Worm (Caenorhabditis elegans) whole organism, L3 larva: Measurements from ENCODE around the gene prx-14.
A peak's percentile ranks its signal among the peaks of the same experiment; 100 is the strongest.

Experiments used
- R02D3.7 ChIP-seq: fragments of 150-350 bp; optimal IDR thresholded peaks from 2 replicates; lab custom pipeline; 2014; ENCODE audit warnings: missing biosample characterization, missing genetic modification characterization
- ZK546.5 ChIP-seq: sonication (generic microtip); optimal IDR thresholded peaks from 2 replicates; lab custom pipeline; 2017; ENCODE audit warnings: missing biosample characterization, missing genetic modification characterization
- aly-2 ChIP-seq: fragments of 150-350 bp; optimal IDR thresholded peaks from 2 replicates; lab custom pipeline; 2014; ENCODE audit warnings: missing biosample characterization, missing genetic modification characterization
- ama-1 ChIP-seq: fragments of 150-350 bp; optimal IDR thresholded peaks from 2 replicates; lab custom pipeline; 2018
- ceh-28 ChIP-seq: fragments of 150-350 bp; optimal IDR thresholded peaks from 2 replicates; lab custom pipeline; 2014; ENCODE audit warnings: missing biosample characterization, missing genetic modification reagents, missing genetic modification characterization
- ceh-82 ChIP-seq: fragments of 150-350 bp; optimal IDR thresholded peaks from 2 replicates; lab custom pipeline; 2014; ENCODE audit warnings: missing biosample characterization, missing genetic modification characterization
- daf-12 ChIP-seq: fragments of 150-350 bp; optimal IDR thresholded peaks from 2 replicates; lab custom pipeline; 2014; ENCODE audit warnings: missing biosample characterization, missing genetic modification reagents, missing genetic modification characterization
- egl-27 ChIP-seq: sonication (generic microtip); optimal IDR thresholded peaks from 4 replicates; lab custom pipeline; 2017; ENCODE audit warnings: missing biosample characterization, missing genetic modification reagents, missing genetic modification characterization
- egl-5 ChIP-seq: fragments of 150-350 bp; optimal IDR thresholded peaks from 2 replicates; lab custom pipeline; 2017; ENCODE audit warnings: missing biosample characterization, missing genetic modification reagents, missing genetic modification characterization, inconsistent platforms
- elt-1 ChIP-seq: fragments of 150-350 bp; optimal IDR thresholded peaks from 2 replicates; lab custom pipeline; 2014; ENCODE audit warnings: missing biosample characterization, missing genetic modification characterization
- elt-2 ChIP-seq: sonication (generic microtip); optimal IDR thresholded peaks from 2 replicates; lab custom pipeline; 2016; ENCODE audit warnings: missing genetic modification reagents, mild to moderate bottlenecking, missing genetic modification characterization, missing compliant biosample characterization
- elt-3 ChIP-seq, 3 experiments: fragments of 150-350 bp in 1 of 3; sonication (generic microtip) in 2 of 3; optimal IDR thresholded peaks; 2 replicates in 2 of 3; 4 replicates in 1 of 3; lab custom pipeline; 2014 to 2017; ENCODE audit warnings: missing biosample characterization in 3 of 3, missing genetic modification characterization in 3 of 3
- eor-1 ChIP-seq, 2 experiments: fragments of 150-350 bp; optimal IDR thresholded peaks; 2 replicates each; lab custom pipeline; 2014 to 2018; ENCODE audit warnings: missing biosample characterization in 2 of 2, missing genetic modification characterization in 2 of 2
- fkh-10 ChIP-seq: sonication (generic microtip); optimal IDR thresholded peaks from 2 replicates; lab custom pipeline; 2017; ENCODE audit warnings: missing biosample characterization, missing genetic modification reagents, missing genetic modification characterization
- fkh-2 ChIP-seq: fragments of 150-350 bp; optimal IDR thresholded peaks from 2 replicates; lab custom pipeline; 2014; ENCODE audit warnings: missing biosample characterization, missing genetic modification reagents, missing genetic modification characterization
- fos-1 ChIP-seq: fragments of 150-350 bp; optimal IDR thresholded peaks from 2 replicates; lab custom pipeline; 2014; ENCODE audit warnings: missing biosample characterization, missing genetic modification characterization
- hmg-11 ChIP-seq: sonication (generic microtip); optimal IDR thresholded peaks from 2 replicates; lab custom pipeline; 2016; ENCODE audit warnings: missing genetic modification characterization, missing compliant biosample characterization
- jun-1 ChIP-seq: fragments of 150-350 bp; optimal IDR thresholded peaks from 2 replicates; lab custom pipeline; 2014; ENCODE audit warnings: missing biosample characterization, missing genetic modification reagents, missing genetic modification characterization
- lin-15B ChIP-seq: fragments of 150-350 bp; optimal IDR thresholded peaks from 2 replicates; lab custom pipeline; 2014; ENCODE audit warnings: missing biosample characterization, missing genetic modification characterization
- lin-39 ChIP-seq: fragments of 150-350 bp; optimal IDR thresholded peaks from 2 replicates; lab custom pipeline; 2018; ENCODE audit warnings: missing biosample characterization, missing genetic modification reagents, missing genetic modification characterization
- lsy-12 ChIP-seq: sonication (generic microtip); optimal IDR thresholded peaks from 2 replicates; lab custom pipeline; 2016; ENCODE audit warnings: mild to moderate bottlenecking, missing genetic modification characterization, missing compliant biosample characterization
- mdl-1 ChIP-seq: fragments of 150-350 bp; optimal IDR thresholded peaks from 2 replicates; lab custom pipeline; 2014; ENCODE audit warnings: missing biosample characterization, missing genetic modification characterization
- mml-1 ChIP-seq: fragments of 150-350 bp; sonication (generic microtip); optimal IDR thresholded peaks from 3 replicates; lab custom pipeline; 2014; ENCODE audit warnings: missing biosample characterization, missing genetic modification characterization
- nfya-1 ChIP-seq: sonication (generic microtip); optimal IDR thresholded peaks from 2 replicates; lab custom pipeline; 2017; ENCODE audit warnings: missing genetic modification characterization, mild to moderate bottlenecking, missing compliant biosample characterization, antibody characterized with exemption, moderate library complexity; ENCODE audit not compliant: insufficient read depth
- nhr-11 ChIP-seq: fragments of 150-350 bp; optimal IDR thresholded peaks from 2 replicates; lab custom pipeline; 2014; ENCODE audit warnings: missing biosample characterization, missing genetic modification characterization
- nhr-12 ChIP-seq: fragments of 150-350 bp; optimal IDR thresholded peaks from 2 replicates; lab custom pipeline; 2014; ENCODE audit warnings: missing biosample characterization, missing genetic modification characterization
- nhr-23 ChIP-seq: fragments of 150-350 bp; optimal IDR thresholded peaks from 2 replicates; lab custom pipeline; 2014; ENCODE audit warnings: missing biosample characterization, missing genetic modification reagents, missing genetic modification characterization
- nhr-25 ChIP-seq: sonication (generic microtip); optimal IDR thresholded peaks from 2 replicates; lab custom pipeline; 2017; ENCODE audit warnings: missing biosample characterization, missing genetic modification characterization
- nhr-28 ChIP-seq: fragments of 150-350 bp; optimal IDR thresholded peaks from 2 replicates; lab custom pipeline; 2014; ENCODE audit warnings: missing biosample characterization, missing genetic modification characterization
- nhr-43 ChIP-seq: sonication (generic microtip); optimal IDR thresholded peaks from 2 replicates; lab custom pipeline; 2016; ENCODE audit warnings: mild to moderate bottlenecking, missing genetic modification characterization, missing compliant biosample characterization; ENCODE audit not compliant: poor library complexity, severe bottlenecking
- nhr-77 ChIP-seq: fragments of 150-350 bp; optimal IDR thresholded peaks from 2 replicates; lab custom pipeline; 2014; ENCODE audit warnings: missing biosample characterization, missing genetic modification characterization
- pha-4 ChIP-seq: fragments of 150-350 bp; optimal IDR thresholded peaks from 2 replicates; lab custom pipeline; 2014; ENCODE audit warnings: missing biosample characterization, missing genetic modification reagents, missing genetic modification characterization
- pqm-1 ChIP-seq: fragments of 150-350 bp; optimal IDR thresholded peaks from 2 replicates; lab custom pipeline; 2017; ENCODE audit warnings: missing biosample characterization, missing genetic modification characterization, inconsistent platforms
- sea-2 ChIP-seq: fragments of 150-350 bp; sonication (generic microtip); optimal IDR thresholded peaks from 4 replicates; lab custom pipeline; 2014; ENCODE audit warnings: missing biosample characterization, missing genetic modification reagents, missing genetic modification characterization
- skn-1 ChIP-seq: fragments of 150-350 bp; optimal IDR thresholded peaks from 2 replicates; lab custom pipeline; 2014; ENCODE audit warnings: missing biosample characterization, missing genetic modification characterization
- snpc-4 ChIP-seq: fragments of 150-350 bp; optimal IDR thresholded peaks from 2 replicates; lab custom pipeline; 2014; ENCODE audit warnings: missing biosample characterization, missing genetic modification characterization
- tbx-2 ChIP-seq: sonication (generic microtip); optimal IDR thresholded peaks from 2 replicates; lab custom pipeline; 2016; ENCODE audit warnings: mild to moderate bottlenecking, missing genetic modification characterization, missing compliant biosample characterization
- unc-39 ChIP-seq: sonication (generic microtip); optimal IDR thresholded peaks from 4 replicates; lab custom pipeline; 2017; ENCODE audit warnings: missing biosample characterization, missing genetic modification characterization
- unc-62 ChIP-seq: fragments of 150-350 bp; sonication (generic microtip); optimal IDR thresholded peaks from 4 replicates; lab custom pipeline; 2014; ENCODE audit warnings: missing biosample characterization, missing genetic modification reagents, missing genetic modification characterization
- ztf-4 ChIP-seq: fragments of 150-350 bp; optimal IDR thresholded peaks from 2 replicates; lab custom pipeline; 2014; ENCODE audit warnings: missing biosample characterization, missing genetic modification characterization

prx-14 gene

ce11 chrIV:11207186-11207585 lies 24.3 kb downstream of the prx-14 start, which contains the start of gene R07H5.9:
Gene R07H5.9 (plus strand): TSS chrIV:11207486.
- no peak for TF ChIP-seq ztf-4 (tag; lab: Kevin White, UChicago)
- no peak for TF ChIP-seq nhr-77 (tag; lab: Kevin White, UChicago)
- no peak for TF ChIP-seq jun-1 (tag; lab: Kevin White, UChicago)
- no peak for TF ChIP-seq pqm-1
- TF ChIP-seq nhr-25 (tag; lab: Kevin White, UChicago), result no peak

- no peak for TF ChIP-seq elt-2
- TF ChIP-seq nfya-1 (tag; lab: Kevin White, UChicago), result peak; percentile 21
- TF ChIP-seq ZK546.5, result no peak
- no peak for TF ChIP-seq nhr-12 (tag; lab: Kevin White, UChicago)
- no peak for TF ChIP-seq egl-5 (tag; lab: Kevin White, UChicago)
- TF ChIP-seq egl-27 (tag; lab: Kevin White, UChicago), result no peak
- no peak for TF ChIP-seq ceh-28
- no peak for TF ChIP-seq skn-1
- peak; percentile 44 for TF ChIP-seq lin-15B (tag; lab: Kevin White, UChicago)
- TF ChIP-seq jun-1 (tag; lab: Kevin White, UChicago), result no peak
- no peak for TF ChIP-seq eor-1 (tag; optimal IDR thresholded peaks at IDR 0.05; lab: Kevin White, UChicago)
- no peak for TF ChIP-seq daf-12 (tag; lab: Kevin White, UChicago)
Observed at ce11 chrIV:11210781-11211256, 27.9 kb downstream of the prx-14 start, which contains the start of gene adk-1. Gene adk-1 (minus strand): TSS chrIV:11210831.

- no peak for TF ChIP-seq daf-12 (tag; lab: Kevin White, UChicago)
- TF ChIP-seq ceh-82 (tag; lab: Kevin White, UChicago), result no peak
- TF ChIP-seq fkh-2 (tag; lab: Kevin White, UChicago), result no peak
- no peak for TF ChIP-seq elt-3 (tag; optimal IDR thresholded peaks at IDR 0.05; lab: Kevin White, UChicago)
- TF ChIP-seq snpc-4 (tag; lab: Kevin White, UChicago), result no peak
- TF ChIP-seq tbx-2 (tag; lab: Kevin White, UChicago), result no peak
- no peak for TF ChIP-seq mml-1 (tag; lab: Kevin White, UChicago)
- TF ChIP-seq skn-1, result no peak
- peak; percentile 86 for TF ChIP-seq elt-2
- no peak for TF ChIP-seq egl-27 (tag; lab: Kevin White, UChicago)
- peak; percentile 96 for TF ChIP-seq elt-1 (tag; lab: Kevin White, UChicago)
- TF ChIP-seq ama-1 (lab: Kevin White, UChicago), result no peak
- TF ChIP-seq nhr-28, result no peak
- TF ChIP-seq fkh-10, result no peak
- no peak for TF ChIP-seq mdl-1 (tag; lab: Kevin White, UChicago)
- TF ChIP-seq sea-2 (GFP tag; lab: Kevin White, UChicago), result no peak
- TF ChIP-seq aly-2 (tag; lab: Kevin White, UChicago), result no peak
- no peak for TF ChIP-seq unc-39
- no peak for TF ChIP-seq hmg-11 (tag; lab: Kevin White, UChicago)
- TF ChIP-seq nhr-23 (tag; lab: Kevin White, UChicago), result peak; percentile 15
- TF ChIP-seq egl-5 (tag; lab: Kevin White, UChicago), result no peak
- peak; percentile 18 for TF ChIP-seq pqm-1
- TF ChIP-seq unc-62 (GFP tag; lab: Kevin White, UChicago), result peak; percentile 25
- TF ChIP-seq nhr-43 (tag; lab: Kevin White, UChicago), result no peak
- no peak for TF ChIP-seq lin-39
- TF ChIP-seq R02D3.7 (tag; lab: Kevin White, UChicago), result no peak
- TF ChIP-seq nhr-25 (tag; lab: Kevin White, UChicago), result peak; percentile 54
- peak; percentile 29 for TF ChIP-seq ceh-28
Observed at ce11 chrIV:11211547-11211946, 28.6 kb downstream of the prx-14 start.

- TF ChIP-seq pha-4 (no peak), ztf-4 (tag; lab: Kevin White, UChicago) (no peak), fos-1 (no peak), lsy-12 (tag; lab: Kevin White, UChicago) (no peak), lin-15B (tag; lab: Kevin White, UChicago) (no peak), aly-2 (tag; lab: Kevin White, UChicago) (no peak), nhr-12 (tag; lab: Kevin White, UChicago) (no peak), daf-12 (tag; lab: Kevin White, UChicago) (no peak), nhr-77 (tag; lab: Kevin White, UChicago) (no peak), fkh-10 (no peak), nhr-11 (tag; lab: Kevin White, UChicago) (no peak), jun-1 (tag; lab: Kevin White, UChicago) (no peak), tbx-2 (tag; lab: Kevin White, UChicago) (no peak), unc-39 (no peak), snpc-4 (tag; lab: Kevin White, UChicago) (no peak), egl-27 (tag; lab: Kevin White, UChicago) (no peak), nhr-43 (tag; lab: Kevin White, UChicago) (no peak)
Observed at ce11 chrIV:11212978-11213377, 30.0 kb downstream of the prx-14 start.
